Worm (Caenorhabditis elegans): ENCODE measurements around the gene spp-8.
A peak's percentile ranks its signal among the peaks of the same experiment; 100 is the strongest.

Gene spp-8

ce11 chrIV:8476880-8477279 is 4.6 kb upstream of the spp-8 start, which contains the start of gene spp-10:
spp-10 (plus strand) TSS chrIV:8477180.
- TF ChIP-seq vab-15 (tag; optimal IDR thresholded peaks at IDR 0.05) (no peak), rnt-1 (tag; optimal IDR thresholded peaks at IDR 0.05) (peak; percentile 49)

- peak; percentile 6 for TF ChIP-seq nhr-71 (tag; optimal IDR thresholded peaks at IDR 0.05)
- TF ChIP-seq unc-30 (tag; optimal IDR thresholded peaks at IDR 0.05): no peak
Observed at ce11 chrIV:8478516-8478915, 2.9 kb upstream of the spp-8 start.

ce11 chrIV:8479346-8479745 is 2.1 kb upstream of the spp-8 start, which contains the start of gene hlh-12:
hlh-12 (minus strand) TSS chrIV:8479446.
- TF ChIP-seq unc-98 (GFP tag; IDR thresholded peaks at IDR 0.05): no peak
- no peak for TF ChIP-seq efl-1 (optimal IDR thresholded peaks at IDR 0.05)
- TF ChIP-seq efl-1 (GFP tag; optimal IDR thresholded peaks at IDR 0.05 in 1 of 2): peak in 1 of 2 experiments; percentile 21

- TF ChIP-seq sox-4 (tag; optimal IDR thresholded peaks at IDR 0.05) (no peak), irx-1 (tag; optimal IDR thresholded peaks at IDR 0.05) (no peak), nhr-47 (tag; optimal IDR thresholded peaks at IDR 0.05) (no peak), ceh-63 (GFP tag; optimal IDR thresholded peaks at IDR 0.05) (no peak), nhr-76 (tag; optimal IDR thresholded peaks at IDR 0.05) (no peak), pqm-1 (tag; optimal IDR thresholded peaks at IDR 0.05) (no peak), mef-2 (tag; optimal IDR thresholded peaks at IDR 0.05) (no peak), nhr-237 (tag; optimal IDR thresholded peaks at IDR 0.05) (no peak), nhr-71 (tag; optimal IDR thresholded peaks at IDR 0.05) (no peak), alr-1 (tag; optimal IDR thresholded peaks at IDR 0.05; ENCODE audit: borderline replicate concordance) (no peak), isw-1 (GFP tag; IDR thresholded peaks at IDR 0.05) (no peak), F16B12.6 (tag; optimal IDR thresholded peaks at IDR 0.05) (no peak), vab-15 (tag; optimal IDR thresholded peaks at IDR 0.05) (no peak)
Observed at ce11 chrIV:8487183-8487582, 5.7 kb downstream of the spp-8 start, which contains the start of gene srlf-3. srlf-3 (plus strand) TSS chrIV:8487483.

- TF ChIP-seq skn-1 (tag; optimal IDR thresholded peaks at IDR 0.05) (no peak), ets-5 (GFP tag; IDR thresholded peaks at IDR 0.05) (no peak), lin-14 (GFP tag; optimal IDR thresholded peaks at IDR 0.05) (no peak), pqm-1 (tag; optimal IDR thresholded peaks at IDR 0.05) (no peak), lin-39 (tag; optimal IDR thresholded peaks at IDR 0.05) (no peak), C16A3.4 (tag; optimal IDR thresholded peaks at IDR 0.05) (no peak), ceh-8 (GFP tag; optimal IDR thresholded peaks at IDR 0.05) (no peak), lin-15B (tag; optimal IDR thresholded peaks at IDR 0.05) (no peak), snpc-4 (tag; optimal IDR thresholded peaks at IDR 0.05) (no peak), tbx-2 (tag; optimal IDR thresholded peaks at IDR 0.05) (no peak), efl-3 (GFP tag; optimal IDR thresholded peaks at IDR 0.05) (no peak), nhr-71 (tag; optimal IDR thresholded peaks at IDR 0.05) (no peak), nhr-28 (tag; optimal IDR thresholded peaks at IDR 0.05) (no peak), nhr-19 (GFP tag; conservative IDR thresholded peaks at IDR 0.05) (no peak), fkh-10 (GFP tag; optimal IDR thresholded peaks at IDR 0.05) (no peak), hpl-2 (GFP tag; optimal IDR thresholded peaks at IDR 0.05) (no peak), nhr-77 (tag; optimal IDR thresholded peaks at IDR 0.05) (no peak), C04F5.9 (tag; optimal IDR thresholded peaks at IDR 0.05) (no peak), sup-37 (GFP tag; optimal IDR thresholded peaks at IDR 0.05) (no peak), ceh-82 (tag; optimal IDR thresholded peaks at IDR 0.05) (no peak)
Observed at ce11 chrIV:8488043-8488442, 6.6 kb downstream of the spp-8 start.

Measured in whole organism, L1 larva.